Fruit fly (Drosophila melanogaster): ENCODE results near the gene CG3402.

CG3402 gene

dm6 chr3L:636434-636833 is 16.2 kb downstream of the CG3402 start (continued):
- TF ChIP-seq stc (GFP tag; IDR thresholded peaks at IDR 0.05) (peak; percentile 24; the same call in 1 of the 2 replicates), PHDP (tag; optimal IDR thresholded peaks at IDR 0.05) (peak; percentile 69), CG8388 (GFP tag; optimal IDR thresholded peaks at IDR 0.05) (peak; percentile 84), Asciz (GFP tag; optimal IDR thresholded peaks at IDR 0.05) (peak; percentile 58), Sin3A (optimal IDR thresholded peaks at IDR 0.05) (no peak), btn (GFP tag; optimal IDR thresholded peaks at IDR 0.05) (peak; percentile 27), CG9817 (tag; optimal IDR thresholded peaks at IDR 0.05) (peak; percentile 24), D19A (tag; optimal IDR thresholded peaks at IDR 0.05) (peak; percentile 61), CG5245 (GFP tag; optimal IDR thresholded peaks at IDR 0.05) (peak; percentile 65), H2.0 (GFP tag; IDR thresholded peaks at IDR 0.05) (peak; percentile 62), CG17361 (GFP tag; IDR thresholded peaks at IDR 0.05) (peak; percentile 55; the same call in 2 of the 3 replicates), lbe (GFP tag; optimal IDR thresholded peaks at IDR 0.05) (no peak), nerfin-1 (tag; optimal IDR thresholded peaks at IDR 0.05) (peak; percentile 36), CkIIα-i1 (GFP tag; IDR thresholded peaks at IDR 0.05) (no peak), Dip2 (GFP tag; IDR thresholded peaks at IDR 0.05) (no peak)

dm6 chr3L:635529-635928 is 17.2 kb downstream of the CG3402 start:
- TF ChIP-seq BtbVII (GFP tag; optimal IDR thresholded peaks at IDR 0.05), result no peak
- TF ChIP-seq dati (GFP tag; IDR thresholded peaks at IDR 0.05), result no peak
- TF ChIP-seq hth (optimal IDR thresholded peaks at IDR 0.05), result no peak
- no peak for TF ChIP-seq CG12942 (GFP tag; optimal IDR thresholded peaks at IDR 0.05)
- TF ChIP-seq CG2889 (GFP tag; IDR thresholded peaks at IDR 0.05), result 0 out of 3 replicates have a peak, but pooled peaks have one; percentile 12
- TF ChIP-seq Kr (GFP tag; optimal IDR thresholded peaks at IDR 0.05), result no peak
- no peak for TF ChIP-seq vnd (GFP tag; IDR thresholded peaks at IDR 0.05; ENCODE audit: partially characterized antibody)
- no peak for TF ChIP-seq CG5245 (GFP tag; optimal IDR thresholded peaks at IDR 0.05)
- no peak for TF ChIP-seq CG17612 (GFP tag; IDR thresholded peaks at IDR 0.05)
- TF ChIP-seq Hr51 (GFP tag; optimal IDR thresholded peaks at IDR 0.05), result no peak
- no peak for TF ChIP-seq ranshi (GFP tag; IDR thresholded peaks at IDR 0.05)
- TF ChIP-seq mld (GFP tag; IDR thresholded peaks at IDR 0.05; ENCODE audit: partially characterized antibody), result no peak
- TF ChIP-seq Dek (tag; optimal IDR thresholded peaks at IDR 0.05), result no peak
- TF ChIP-seq Trl (optimal IDR thresholded peaks at IDR 0.05), result no peak
- no peak for TF ChIP-seq Trl (GFP tag; optimal IDR thresholded peaks at IDR 0.05)
- no peak for TF ChIP-seq toy (GFP tag; IDR thresholded peaks at IDR 0.05)
- TF ChIP-seq HmgZ (tag; optimal IDR thresholded peaks at IDR 0.05), result no peak
- TF ChIP-seq Doc2 (GFP tag; IDR thresholded peaks at IDR 0.05), result no peak
- TF ChIP-seq sr (GFP tag; IDR thresholded peaks at IDR 0.05), result peak; percentile 71
- TF ChIP-seq CG16863 (GFP tag; optimal IDR thresholded peaks at IDR 0.05), result no peak
- no peak for TF ChIP-seq ash1 (GFP tag; optimal IDR thresholded peaks at IDR 0.05)
- no peak for TF ChIP-seq onecut (GFP tag; IDR thresholded peaks at IDR 0.05)
- TF ChIP-seq CG18619 (GFP tag; optimal IDR thresholded peaks at IDR 0.05), result no peak
- TF ChIP-seq dm (GFP tag; optimal IDR thresholded peaks at IDR 0.05), result no peak
- no peak for TF ChIP-seq CG12104 (GFP tag; optimal IDR thresholded peaks at IDR 0.05)
- no peak for TF ChIP-seq disco-r (GFP tag; optimal IDR thresholded peaks at IDR 0.05)
- no peak for TF ChIP-seq gro (GFP tag; optimal IDR thresholded peaks at IDR 0.05)
- no peak for TF ChIP-seq CG15479 (GFP tag; optimal IDR thresholded peaks at IDR 0.05)
- peak; percentile 73 for TF ChIP-seq crol (GFP tag; IDR thresholded peaks at IDR 0.05)
- no peak for TF ChIP-seq psq (GFP tag; optimal IDR thresholded peaks at IDR 0.05)
- no peak for TF ChIP-seq CG4282 (GFP tag; optimal IDR thresholded peaks at IDR 0.05)
- peak; percentile 15 for TF ChIP-seq CG7987 (GFP tag; optimal IDR thresholded peaks at IDR 0.05)
- no peak for TF ChIP-seq CG4854 (GFP tag; optimal IDR thresholded peaks at IDR 0.05)
- TF ChIP-seq Spps (tag; optimal IDR thresholded peaks at IDR 0.05), result no peak
- no peak for TF ChIP-seq Xrp1 (GFP tag; IDR thresholded peaks at IDR 0.05)
- no peak for TF ChIP-seq CG14965 (GFP tag; optimal IDR thresholded peaks at IDR 0.05; ENCODE audit: borderline replicate concordance)
- TF ChIP-seq CG17359 (tag; optimal IDR thresholded peaks at IDR 0.05), result no peak
- TF ChIP-seq ems (GFP tag; optimal IDR thresholded peaks at IDR 0.05), result no peak
- TF ChIP-seq Hsf (GFP tag; optimal IDR thresholded peaks at IDR 0.05), result no peak

All from whole organism, embryonic.